Worm (Caenorhabditis elegans) whole organism, young adult: Measurements from ENCODE around the gene lgc-45.

Experiments used
- Y56A3A.18 ChIP-seq: fragments of 200-800 bp; sonication (Bioruptor generic); IDR thresholded peaks from 2 replicates; pipeline ENCODE4 v1.3.6; 2022; ENCODE audit warnings: missing genetic modification reagents, missing genetic modification characterization, missing compliant biosample characterization
- ceh-79 ChIP-seq: sonication (generic microtip); optimal IDR thresholded peaks from 2 replicates; lab custom pipeline; 2017; ENCODE audit warnings: mild to moderate bottlenecking, missing genetic modification characterization, missing compliant biosample characterization
- dpl-1 ChIP-seq: fragments of 150-350 bp; optimal IDR thresholded peaks from 2 replicates; lab custom pipeline; 2014; ENCODE audit warnings: missing biosample characterization, missing genetic modification reagents, missing genetic modification characterization
- egl-18 ChIP-seq: fragments of 200-800 bp; sonication (Bioruptor generic); IDR thresholded peaks from 2 replicates; pipeline ENCODE4 v1.3.6; 2022; ENCODE audit warnings: missing genetic modification reagents, missing genetic modification characterization, missing compliant biosample characterization
- hlh-12 ChIP-seq: sonication (generic microtip); optimal IDR thresholded peaks from 2 replicates; lab custom pipeline; 2016; ENCODE audit warnings: missing genetic modification characterization, missing compliant biosample characterization
- madf-3 ChIP-seq: fragments of 200-800 bp; sonication (Bioruptor generic); IDR thresholded peaks from 2 replicates; pipeline ENCODE4 v1.3.6; 2022; ENCODE audit warnings: missing genetic modification reagents, missing genetic modification characterization, missing compliant biosample characterization
- rec-8 ChIP-seq, 2 experiments: sonication (generic microtip); optimal IDR thresholded peaks; 2 replicates each; lab custom pipeline; 2016; ENCODE audit warnings: mild to moderate bottlenecking in 2 of 2, missing genetic modification characterization in 2 of 2, missing genetic modification reagents in 2 of 2, missing genotype in 2 of 2, missing biosample characterization in 1 of 2, missing compliant biosample characterization in 1 of 2, moderate library complexity in 1 of 2

- TF ChIP-seq rec-8 (tag; optimal IDR thresholded peaks at IDR 0.05; lab: Kevin White, UChicago) (no peak), hlh-12 (tag; lab: Kevin White, UChicago) (no peak), egl-18 (GFP tag; lab: Robert Waterston, UW) (no peak), dpl-1 (GFP tag; lab: Kevin White, UChicago) (no peak), Y56A3A.18 (GFP tag; lab: Robert Waterston, UW) (no peak), ceh-79 (tag; lab: Kevin White, UChicago) (no peak), madf-3 (GFP tag; lab: Robert Waterston, UW) (no peak)
Observed at ce11 chrII:3576742-3577141, 19.5 kb downstream of the lgc-45 start, which contains the start of gene clec-132.
